Fruit fly (Drosophila melanogaster) whole organism, pupa: ENCODE results near the gene Eip75B.

Source experiments
- CG10348 ChIP-seq: fragments of 200-800 bp; sonication (Bioruptor generic); IDR thresholded peaks from 2 replicates; pipeline ENCODE4 v1.3.6; 2022; ENCODE audit warnings: missing biosample characterization, missing genetic modification characterization
- CG12605 ChIP-seq: fragments of 200-800 bp; sonication (Bioruptor generic); IDR thresholded peaks from 2 replicates; pipeline ENCODE4 v1.3.6; 2022; ENCODE audit warnings: missing biosample characterization, missing genetic modification characterization
- CG13204 ChIP-seq: fragments of 200-800 bp; sonication (Bioruptor generic); optimal IDR thresholded peaks from 2 replicates; lab custom pipeline; 2018; ENCODE audit warnings: missing biosample characterization, mild to moderate bottlenecking, missing genetic modification characterization, moderate library complexity
- CG15710 ChIP-seq: fragments of 200-800 bp; sonication (Bioruptor generic); optimal IDR thresholded peaks from 2 replicates; lab custom pipeline; 2018; ENCODE audit warnings: missing biosample characterization, mild to moderate bottlenecking, missing genetic modification characterization, moderate library complexity
- CG32121 ChIP-seq: fragments of 200-800 bp; sonication (Bioruptor generic); IDR thresholded peaks from 2 replicates; pipeline ENCODE4 v1.3.6; 2022; ENCODE audit warnings: missing biosample characterization, missing genetic modification characterization
- CG34367 ChIP-seq: fragments of 200-800 bp; sonication (Bioruptor generic); optimal IDR thresholded peaks from 2 replicates; lab custom pipeline; 2018; ENCODE audit warnings: missing biosample characterization, mild to moderate bottlenecking, missing genetic modification characterization
- CG4496 ChIP-seq: fragments of 200-800 bp; sonication (Bioruptor generic); IDR thresholded peaks from 3 replicates; pipeline ENCODE4 v1.3.6; 2022; ENCODE audit warnings: missing biosample characterization, missing genetic modification characterization
- CG9948 ChIP-seq: fragments of 200-800 bp; sonication (Bioruptor generic); optimal IDR thresholded peaks from 2 replicates; lab custom pipeline; 2018; ENCODE audit warnings: missing biosample characterization, mild to moderate bottlenecking, missing genetic modification characterization, moderate library complexity
- D1 ChIP-seq: fragments of 200-800 bp; sonication (Bioruptor generic); optimal IDR thresholded peaks from 2 replicates; lab custom pipeline; 2018; ENCODE audit warnings: missing biosample characterization, mild to moderate bottlenecking, missing genetic modification characterization, moderate library complexity
- Pif1B ChIP-seq: fragments of 200-800 bp; sonication (Bioruptor generic); optimal IDR thresholded peaks from 3 replicates; lab custom pipeline; 2016; ENCODE audit warnings: missing biosample characterization, missing genetic modification characterization
- fd96Ca ChIP-seq: fragments of 200-800 bp; sonication (Bioruptor generic); IDR thresholded peaks from 3 replicates; pipeline ENCODE4 v1.3.6; 2022; ENCODE audit warnings: missing biosample characterization, missing genetic modification characterization
- rn ChIP-seq: fragments of 200-800 bp; sonication (Bioruptor generic); IDR thresholded peaks from 2 replicates; pipeline ENCODE4 v1.3.6; 2022; ENCODE audit warnings: missing biosample characterization, missing genetic modification characterization

dm6 chr3L:18076649-18077048, 12.2 kb upstream of the Eip75B start:
- TF ChIP-seq CG32121 (GFP tag; lab: Robert Waterston, UW) (no peak), CG12605 (GFP tag; lab: Robert Waterston, UW) (no peak), Pif1B (GFP tag; lab: Kevin White, UChicago) (no peak), CG9948 (tag; lab: Kevin White, UChicago) (no peak), CG34367 (tag; lab: Kevin White, UChicago) (no peak), D1 (tag; lab: Kevin White, UChicago) (no peak), rn (GFP tag; lab: Robert Waterston, UW) (no peak), CG4496 (GFP tag; lab: Robert Waterston, UW) (0 out of 3 replicates have a peak, but pooled peaks have one; percentile 47), fd96Ca (GFP tag; lab: Robert Waterston, UW) (no peak; the same call in 1 of the 3 replicates), CG13204 (GFP tag; lab: Kevin White, UChicago) (no peak), CG10348 (GFP tag; lab: Robert Waterston, UW) (no peak), CG15710 (tag; lab: Kevin White, UChicago) (no peak)
